Fruit fly (Drosophila melanogaster) whole organism, wandering third instar larva: ENCODE measurements around the gene GABA-B-R1.
A peak's percentile ranks its signal among the peaks of the same experiment; 100 is the strongest.

Experiments used
- Abd-B ChIP-seq: fragments of >200 bp; optimal IDR thresholded peaks from 2 replicates; lab custom pipeline; 2017; ENCODE audit warnings: missing biosample characterization, missing genetic modification characterization
- CG32264 ChIP-seq: fragments of 200-800 bp; sonication (Bioruptor generic); optimal IDR thresholded peaks from 2 replicates; lab custom pipeline; 2016; ENCODE audit warnings: missing biosample characterization, missing genetic modification characterization
- CG9705 ChIP-seq: fragments of 200-800 bp; sonication (Bioruptor generic); optimal IDR thresholded peaks from 2 replicates; lab custom pipeline; 2018; ENCODE audit warnings: missing biosample characterization, mild to moderate bottlenecking, missing genetic modification characterization
- CrebA ChIP-seq: fragments of 200-800 bp; sonication (Bioruptor generic); optimal IDR thresholded peaks from 2 replicates; lab custom pipeline; 2016; ENCODE audit warnings: missing biosample characterization, mild to moderate bottlenecking, missing genetic modification characterization, borderline replicate concordance
- Dfd ChIP-seq: fragments of >200 bp; optimal IDR thresholded peaks from 2 replicates; lab custom pipeline; 2017; ENCODE audit warnings: missing biosample characterization, missing genetic modification characterization
- GATAd ChIP-seq: sonication (Bioruptor generic); optimal IDR thresholded peaks from 2 replicates; lab custom pipeline; 2016; ENCODE audit warnings: missing biosample characterization, missing genetic modification characterization
- HLH106 ChIP-seq: fragments of 200-800 bp; optimal IDR thresholded peaks from 3 replicates; lab custom pipeline; 2019; ENCODE audit warnings: missing biosample characterization, mild to moderate bottlenecking, missing genetic modification characterization, moderate library complexity
- Hnf4 ChIP-seq: fragments of 200-800 bp; sonication (Bioruptor generic); optimal IDR thresholded peaks from 2 replicates; lab custom pipeline; 2016; ENCODE audit warnings: missing biosample characterization, mild to moderate bottlenecking, missing genetic modification characterization
- Hr78 ChIP-seq: fragments of >200 bp; optimal IDR thresholded peaks from 2 replicates; lab custom pipeline; 2017; ENCODE audit warnings: missing biosample characterization, missing genetic modification characterization
- Hr83 ChIP-seq: fragments of 200-300 bp; sonication (Bioruptor generic); optimal IDR thresholded peaks from 2 replicates; lab custom pipeline; 2016; ENCODE audit warnings: missing biosample characterization, mild to moderate bottlenecking, missing genetic modification characterization, moderate library complexity; ENCODE audit not compliant: poor library complexity, severe bottlenecking
- Jra ChIP-seq: sonication (Bioruptor generic); optimal IDR thresholded peaks from 2 replicates; lab custom pipeline; 2016; ENCODE audit warnings: missing biosample characterization, missing genetic modification characterization
- Mio ChIP-seq: sonication (Bioruptor generic); optimal IDR thresholded peaks from 2 replicates; lab custom pipeline; 2016; ENCODE audit warnings: missing biosample characterization, missing genetic modification characterization
- Myc ChIP-seq: fragments of >200 bp; optimal IDR thresholded peaks from 2 replicates; lab custom pipeline; 2017
- N ChIP-seq: fragments of >200 bp; optimal IDR thresholded peaks from 2 replicates; lab custom pipeline; 2018; ENCODE audit warnings: missing biosample characterization, missing external identifiers, missing genetic modification characterization
- OdsH ChIP-seq: fragments of 200-800 bp; sonication (Bioruptor generic); optimal IDR thresholded peaks from 2 replicates; lab custom pipeline; 2016; ENCODE audit warnings: missing biosample characterization, mild to moderate bottlenecking, missing genetic modification characterization
- Rel ChIP-seq, 2 experiments: fragments of 200-800 bp; sonication (Bioruptor generic) in 1 of 2; optimal IDR thresholded peaks; 2 replicates in 1 of 2; 3 replicates in 1 of 2; lab custom pipeline; 2016 to 2019; ENCODE audit warnings: mild to moderate bottlenecking in 2 of 2, missing biosample characterization in 2 of 2, missing genetic modification characterization in 2 of 2, moderate library complexity in 1 of 2
- Sp1 ChIP-seq: fragments of 200-800 bp; sonication (Bioruptor generic); optimal IDR thresholded peaks from 3 replicates; lab custom pipeline; 2019; ENCODE audit warnings: missing biosample characterization, mild to moderate bottlenecking, missing genetic modification characterization, moderate library complexity
- Vsx2 ChIP-seq: fragments of 200-300, 225-300 bp; sonication (Bioruptor generic); optimal IDR thresholded peaks from 2 replicates; lab custom pipeline; 2018; ENCODE audit warnings: missing biosample characterization, missing genetic modification characterization; ENCODE audit not compliant: partially characterized antibody
- br ChIP-seq: fragments of 200-800 bp; sonication (Bioruptor generic); optimal IDR thresholded peaks from 2 replicates; lab custom pipeline; 2016; ENCODE audit warnings: missing biosample characterization, missing genetic modification characterization
- brk ChIP-seq: fragments of 200-800 bp; sonication (Bioruptor generic); optimal IDR thresholded peaks from 2 replicates; lab custom pipeline; 2016; ENCODE audit warnings: missing biosample characterization, mild to moderate bottlenecking, missing genetic modification characterization
- dl ChIP-seq, 2 experiments: fragments of 175-275, 200-275 bp in 1 of 2; fragments of 200-275 bp in 1 of 2; sonication (Bioruptor generic); optimal IDR thresholded peaks; lab custom pipeline; 2018; ENCODE audit warnings: mild to moderate bottlenecking in 2 of 2, missing biosample characterization in 2 of 2, missing genetic modification characterization in 2 of 2, moderate library complexity in 2 of 2; ENCODE audit not compliant: partially characterized antibody in 2 of 2, insufficient read depth in 1 of 2
- dmrt93B ChIP-seq: fragments of 200-800 bp; sonication (Bioruptor generic); optimal IDR thresholded peaks from 2 replicates; lab custom pipeline; 2018; ENCODE audit warnings: missing biosample characterization, mild to moderate bottlenecking, missing genetic modification characterization
- dsf ChIP-seq: sonication (Bioruptor generic); optimal IDR thresholded peaks from 2 replicates; lab custom pipeline; 2016; ENCODE audit warnings: missing biosample characterization, missing genetic modification characterization, borderline replicate concordance
- ey ChIP-seq: fragments of 200-800 bp; sonication (Bioruptor generic); optimal IDR thresholded peaks from 2 replicates; lab custom pipeline; 2016; ENCODE audit warnings: missing biosample characterization, missing genetic modification characterization
- foxo ChIP-seq, 2 experiments: fragments of 200-800 bp; sonication (Bioruptor generic); optimal IDR thresholded peaks; 2 replicates in 1 of 2; 3 replicates in 1 of 2; lab custom pipeline; 2016 to 2017; ENCODE audit warnings: missing biosample characterization in 2 of 2, missing genetic modification characterization in 2 of 2
- fru ChIP-seq: fragments of 200-800 bp; sonication (Bioruptor generic); optimal IDR thresholded peaks from 3 replicates; lab custom pipeline; 2016; ENCODE audit warnings: missing biosample characterization, mild to moderate bottlenecking, missing genetic modification characterization
- jim ChIP-seq: fragments of 175-275, 200-325 bp; sonication (Bioruptor generic); optimal IDR thresholded peaks from 2 replicates; lab custom pipeline; 2016; ENCODE audit warnings: missing biosample characterization, mild to moderate bottlenecking, missing genetic modification characterization
- lola ChIP-seq: fragments of >200 bp; optimal IDR thresholded peaks from 2 replicates; lab custom pipeline; 2017; ENCODE audit warnings: missing biosample characterization, missing genetic modification characterization
- pan ChIP-seq: fragments of >200 bp; optimal IDR thresholded peaks from 2 replicates; lab custom pipeline; 2017
- psq ChIP-seq: fragments of 200-800 bp; sonication (Bioruptor generic); optimal IDR thresholded peaks from 3 replicates; lab custom pipeline; 2017; ENCODE audit warnings: missing biosample characterization, mild to moderate bottlenecking, missing genetic modification characterization, moderate library complexity
- rgr ChIP-seq: fragments of 200-800 bp; sonication (Bioruptor generic); optimal IDR thresholded peaks from 3 replicates; lab custom pipeline; 2016; ENCODE audit warnings: missing biosample characterization, mild to moderate bottlenecking, missing genetic modification characterization
- sage ChIP-seq: fragments of 200-800 bp; sonication (Bioruptor generic); optimal IDR thresholded peaks from 2 replicates; lab custom pipeline; 2016; ENCODE audit warnings: missing biosample characterization, mild to moderate bottlenecking, missing genetic modification characterization
- sv ChIP-seq: fragments of 200-800 bp; sonication (Bioruptor generic); optimal IDR thresholded peaks from 3 replicates; lab custom pipeline; 2016; ENCODE audit warnings: missing biosample characterization, missing genetic modification characterization
- tai ChIP-seq: sonication (Bioruptor generic); optimal IDR thresholded peaks from 2 replicates; lab custom pipeline; 2016; ENCODE audit warnings: missing biosample characterization, missing genetic modification characterization
- usp ChIP-seq: fragments of >200 bp; optimal IDR thresholded peaks from 2 replicates; lab custom pipeline; 2017; ENCODE audit warnings: missing biosample characterization, missing genetic modification characterization
- woc ChIP-seq: sonication (Bioruptor generic); optimal IDR thresholded peaks from 2 replicates; lab custom pipeline; 2016; ENCODE audit warnings: missing biosample characterization, mild to moderate bottlenecking, missing genetic modification characterization

Gene GABA-B-R1

DNA sequence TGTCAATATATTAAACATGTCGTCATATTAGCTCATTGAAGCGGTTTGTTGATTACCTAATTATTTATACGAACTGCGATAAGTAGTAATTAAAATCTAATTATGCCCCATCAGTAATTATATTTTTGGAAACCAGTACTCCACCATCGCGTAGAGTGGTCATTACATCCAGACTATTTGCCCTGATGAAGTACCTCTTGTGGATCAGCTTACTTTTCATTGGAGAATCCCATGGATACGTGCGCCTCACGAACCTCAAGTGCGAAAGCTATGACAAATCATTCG lies 41.9 kb downstream of the GABA-B-R1 start, which contains the start of gene CG33679:
Gene CG33679, plus strand, starts transcription at position 186 of the 285 bp plus-strand sequence.
- no peak for TF ChIP-seq sv (GFP tag; lab: Kevin White, UChicago)
- no peak for TF ChIP-seq Hnf4 (GFP tag; lab: Kevin White, UChicago)
- no peak for TF ChIP-seq jim
- TF ChIP-seq Jra (GFP tag; lab: Kevin White, UChicago) = no peak
- TF ChIP-seq CG9705 (GFP tag; lab: Kevin White, UChicago) = no peak
- TF ChIP-seq Dfd (GFP tag; lab: Kevin White, UChicago) = no peak
- TF ChIP-seq sage (GFP tag; lab: Kevin White, UChicago) = no peak
- no peak for TF ChIP-seq usp
- no peak for TF ChIP-seq GATAd (GFP tag; lab: Kevin White, UChicago)
- TF ChIP-seq pan (lab: Kevin White, UChicago) = no peak
- no peak for TF ChIP-seq fru
- TF ChIP-seq tai (GFP tag; lab: Kevin White, UChicago) = no peak
- TF ChIP-seq dmrt93B (GFP tag; lab: Kevin White, UChicago) = no peak
- no peak for TF ChIP-seq Vsx2
- no peak for TF ChIP-seq Mio (GFP tag; lab: Kevin White, UChicago)
- TF ChIP-seq Hr83 = no peak
- no peak for TF ChIP-seq Myc (lab: Kevin White, UChicago)
- no peak for TF ChIP-seq CG32264 (GFP tag; lab: Kevin White, UChicago)
- no peak for TF ChIP-seq CrebA (GFP tag; lab: Kevin White, UChicago)
- TF ChIP-seq ey (GFP tag; lab: Kevin White, UChicago) = no peak

DNA sequence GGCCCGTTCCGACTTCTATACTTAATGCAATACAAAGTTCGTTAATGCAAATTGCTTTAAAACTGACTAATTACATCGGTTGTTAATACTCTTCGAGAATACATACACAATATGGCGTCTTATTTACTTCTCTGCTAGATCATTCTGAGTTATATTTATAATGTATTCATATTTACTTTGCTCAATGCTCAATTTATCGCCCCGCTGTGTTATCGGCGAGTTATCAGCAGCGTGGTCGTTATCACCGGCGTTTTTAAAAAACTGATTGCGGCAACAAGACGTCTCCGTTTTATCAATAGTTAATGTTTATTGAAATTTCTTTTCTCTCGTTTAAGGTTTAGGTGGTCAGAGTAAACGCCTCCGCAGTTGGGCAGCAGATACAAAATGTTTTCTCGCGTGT lies 42.9 kb downstream of the GABA-B-R1 start:
- TF ChIP-seq CG9705 (GFP tag; lab: Kevin White, UChicago) (no peak), Vsx2 (no peak), lola (GFP tag; lab: Kevin White, UChicago) (no peak), Mio (GFP tag; lab: Kevin White, UChicago) (no peak), fru (no peak), Hr78 (no peak), pan (lab: Kevin White, UChicago) (no peak), Sp1 (GFP tag; lab: Kevin White, UChicago) (no peak), usp (no peak), rgr (GFP tag; lab: Kevin White, UChicago) (no peak), Dfd (GFP tag; lab: Kevin White, UChicago) (no peak), sage (GFP tag; lab: Kevin White, UChicago) (no peak), Abd-B (GFP tag; lab: Kevin White, UChicago) (no peak)
- TF ChIP-seq, all 38 proteins: peak for 0

DNA sequence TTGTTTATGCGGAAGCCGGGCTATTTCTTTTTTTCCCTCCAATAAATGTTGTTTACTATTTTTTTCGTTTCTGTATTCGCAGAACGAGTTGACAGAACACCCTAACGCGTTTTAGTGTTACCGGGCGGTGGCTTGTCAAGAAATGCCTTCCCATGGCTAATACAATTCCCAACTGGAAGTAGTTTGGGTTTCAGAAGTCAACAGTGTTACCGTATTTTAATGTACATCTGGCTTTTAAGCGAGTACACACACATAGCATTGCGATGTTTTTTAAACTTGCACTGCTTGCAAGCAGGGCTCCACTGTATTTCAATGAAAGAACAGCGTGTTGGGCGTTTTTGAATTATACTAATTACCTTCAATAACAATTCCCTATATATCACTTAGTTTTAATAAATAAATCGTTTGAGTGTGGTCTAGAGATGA lies 44.5 kb downstream of the GABA-B-R1 start, which contains the start of gene TfIIS:
Gene TfIIS, minus strand, starts transcription at position 178 of the 426 bp plus-strand sequence.
- TF ChIP-seq Rel (GFP tag; optimal IDR thresholded peaks at IDR 0.05; lab: Kevin White, UChicago) = no peak
- peak; percentile 17 for TF ChIP-seq Rel (tag; optimal IDR thresholded peaks at IDR 0.05; lab: Kevin White, UChicago)
- peak; percentile 7 for TF ChIP-seq rgr (GFP tag; lab: Kevin White, UChicago)
- TF ChIP-seq br (GFP tag; lab: Kevin White, UChicago) = no peak
- TF ChIP-seq Vsx2 = peak; percentile 77
- TF ChIP-seq Myc (lab: Kevin White, UChicago) = peak; percentile 78

DNA sequence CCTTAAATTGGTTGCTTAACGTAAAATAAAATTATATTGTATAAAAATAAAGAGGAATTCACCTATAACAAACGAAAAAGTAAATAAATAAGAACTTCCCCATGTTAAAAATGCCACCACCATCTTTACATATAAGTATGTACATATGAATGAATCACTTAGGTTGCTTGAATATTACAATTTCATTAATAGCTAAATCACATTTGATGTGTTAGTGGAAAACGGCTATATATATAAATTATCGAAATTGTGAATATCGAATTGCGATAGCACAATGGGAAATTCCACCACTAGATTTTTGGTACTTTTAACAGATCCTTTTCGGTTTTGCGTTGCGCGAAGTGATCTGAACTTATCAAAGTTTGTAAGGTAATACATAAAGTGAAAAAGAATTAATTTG lies 45.2 kb downstream of the GABA-B-R1 start, which contains the start of the genes solo and vas:
Gene solo, plus strand, starts transcription at position 289 of the 400 bp plus-strand sequence.
Gene vas, plus strand, starts transcription at position 289 of the 400 bp plus-strand sequence.
- TF ChIP-seq lola (GFP tag; lab: Kevin White, UChicago) (no peak), jim (no peak), usp (no peak), OdsH (GFP tag; lab: Kevin White, UChicago) (no peak), woc (GFP tag; lab: Kevin White, UChicago) (peak; percentile 31), HLH106 (tag; lab: Kevin White, UChicago) (peak; percentile 45), foxo (GFP tag; optimal IDR thresholded peaks at IDR 0.05; lab: Kevin White, UChicago) (no peak), br (GFP tag; lab: Kevin White, UChicago) (no peak), tai (GFP tag; lab: Kevin White, UChicago) (no peak), dl (GFP tag; optimal IDR thresholded peaks at IDR 0.05; lab: Kevin White, UChicago; ENCODE audit: insufficient read depth in 1 of 2, partially characterized antibody in 2 of 2) (no peak), Hr83 (no peak), Sp1 (GFP tag; lab: Kevin White, UChicago) (peak; percentile 22), N (peak; percentile 68), sv (GFP tag; lab: Kevin White, UChicago) (peak; percentile 12), dsf (GFP tag; lab: Kevin White, UChicago) (no peak), Jra (GFP tag; lab: Kevin White, UChicago) (no peak), CG9705 (GFP tag; lab: Kevin White, UChicago) (no peak), psq (GFP tag; lab: Kevin White, UChicago) (no peak), Rel (GFP tag; optimal IDR thresholded peaks at IDR 0.05; lab: Kevin White, UChicago) (no peak), Rel (tag; optimal IDR thresholded peaks at IDR 0.05; lab: Kevin White, UChicago) (peak; percentile 52), Hr78 (peak; percentile 54), Vsx2 (no peak), pan (lab: Kevin White, UChicago) (no peak), ey (GFP tag; lab: Kevin White, UChicago) (no peak), GATAd (GFP tag; lab: Kevin White, UChicago) (no peak), Hnf4 (GFP tag; lab: Kevin White, UChicago) (no peak), brk (no peak), Mio (GFP tag; lab: Kevin White, UChicago) (no peak)
